Worm (Caenorhabditis elegans) whole organism, L4 larva: ENCODE measurements around the gene EGAP1.1.

ENCODE experiments used
- R02D3.7 ChIP-seq: fragments of 150-350 bp; sonication (generic microtip); optimal IDR thresholded peaks from 3 replicates; lab custom pipeline; 2014; ENCODE audit warnings: missing biosample characterization, missing genetic modification characterization
- egl-27 ChIP-seq: sonication (generic microtip); optimal IDR thresholded peaks from 3 replicates; lab custom pipeline; 2017; ENCODE audit warnings: missing biosample characterization, missing genetic modification reagents, missing genetic modification characterization
- hif-1 ChIP-seq, 2 experiments: sonication (generic microtip); optimal IDR thresholded peaks; 2 replicates each; lab custom pipeline; 2016 to 2017; ENCODE audit warnings: missing compliant biosample characterization in 2 of 2, missing genetic modification characterization in 2 of 2, missing genetic modification reagents in 2 of 2, missing genotype in 2 of 2, mild to moderate bottlenecking in 1 of 2
- jun-1 ChIP-seq: fragments of 150-350 bp; optimal IDR thresholded peaks from 2 replicates; lab custom pipeline; 2014; ENCODE audit warnings: missing biosample characterization, missing genetic modification reagents, missing genetic modification characterization
- nhr-10 ChIP-seq: fragments of 150-350 bp; optimal IDR thresholded peaks from 2 replicates; lab custom pipeline; 2014; ENCODE audit warnings: missing biosample characterization, missing genetic modification characterization
- pha-4 ChIP-seq, 2 experiments: fragments of 150-350 bp in 1 of 2; fragments of 200-800 bp in 1 of 2; sonication (Bioruptor generic) in 1 of 2; IDR thresholded peaks in 1 of 2; optimal IDR thresholded peaks in 1 of 2; 2 replicates each; pipeline versions ENCODE4 v1.3.6 to Lab custom; 2014 to 2022; ENCODE audit warnings: missing genetic modification characterization in 2 of 2, missing genetic modification reagents in 2 of 2, missing biosample characterization in 1 of 2, missing compliant biosample characterization in 1 of 2
- zag-1 ChIP-seq: fragments of 150-350 bp; optimal IDR thresholded peaks from 2 replicates; lab custom pipeline; 2014; ENCODE audit warnings: missing biosample characterization, missing genetic modification characterization
- ztf-11 ChIP-seq: fragments of 150-350 bp; optimal IDR thresholded peaks from 2 replicates; lab custom pipeline; 2014; ENCODE audit warnings: missing biosample characterization, missing genetic modification characterization

ce11 chrIII:5895913-5896312, 41.1 kb downstream of the EGAP1.1 start, which contains the start of gene pxl-1:
- TF ChIP-seq jun-1 (tag; lab: Kevin White, UChicago) (no peak), zag-1 (tag; lab: Kevin White, UChicago) (no peak), egl-27 (no peak), ztf-11 (tag; lab: Kevin White, UChicago) (no peak), nhr-10 (no peak), R02D3.7 (tag; lab: Kevin White, UChicago) (no peak), pha-4 (GFP tag; IDR thresholded peaks at IDR 0.05; lab: Robert Waterston, UW) (no peak), pha-4 (tag; optimal IDR thresholded peaks at IDR 0.05; lab: Kevin White, UChicago) (no peak), hif-1 (tag; optimal IDR thresholded peaks at IDR 0.05; lab: Kevin White, UChicago) (no peak)
